Worm (Caenorhabditis elegans) whole organism, L1 larva: Measurements from ENCODE around the gene F13E9.5.

Experiments
- aha-1 ChIP-seq: fragments of 150-350 bp; optimal IDR thresholded peaks from 2 replicates; lab custom pipeline; 2014; ENCODE audit warnings: missing biosample characterization, missing genetic modification characterization
- elt-2 ChIP-seq: sonication (generic microtip); optimal IDR thresholded peaks from 2 replicates; lab custom pipeline; 2016; ENCODE audit warnings: missing genetic modification characterization, mild to moderate bottlenecking, inconsistent platforms, missing compliant biosample characterization, missing genetic modification reagents
- fkh-10 ChIP-seq: sonication (generic microtip); optimal IDR thresholded peaks from 2 replicates; lab custom pipeline; 2017; ENCODE audit warnings: missing biosample characterization, missing genetic modification reagents, missing genetic modification characterization
- lir-3 ChIP-seq: sonication (generic microtip); optimal IDR thresholded peaks from 2 replicates; lab custom pipeline; 2016; ENCODE audit warnings: mild to moderate bottlenecking, missing genetic modification characterization, moderate library complexity, missing compliant biosample characterization; ENCODE audit not compliant: poor library complexity
- mdl-1 ChIP-seq, 2 experiments: fragments of 150-350 bp; optimal IDR thresholded peaks; 2 replicates each; lab custom pipeline; 2014 to 2017; ENCODE audit warnings: missing biosample characterization in 2 of 2, missing genetic modification characterization in 2 of 2, inconsistent platforms in 1 of 2
- nhr-237 ChIP-seq: fragments of 150-350 bp; optimal IDR thresholded peaks from 2 replicates; lab custom pipeline; 2014; ENCODE audit warnings: missing biosample characterization, missing genetic modification characterization
- nhr-28 ChIP-seq: fragments of 150-350 bp; optimal IDR thresholded peaks from 2 replicates; lab custom pipeline; 2014; ENCODE audit warnings: missing biosample characterization, missing genetic modification characterization
- nhr-76 ChIP-seq: sonication (generic microtip); optimal IDR thresholded peaks from 2 replicates; lab custom pipeline; 2017; ENCODE audit warnings: missing biosample characterization, missing genetic modification characterization
- nhr-77 ChIP-seq: fragments of 150-350 bp; optimal IDR thresholded peaks from 2 replicates; lab custom pipeline; 2014; ENCODE audit warnings: missing biosample characterization, missing genetic modification characterization
- unc-62 ChIP-seq: fragments of 150-350 bp; optimal IDR thresholded peaks from 2 replicates; lab custom pipeline; 2014; ENCODE audit warnings: missing biosample characterization, missing genetic modification reagents, missing genetic modification characterization

- TF ChIP-seq nhr-237 (no peak), unc-62 (GFP tag; lab: Kevin White, UChicago) (no peak), aha-1 (no peak), nhr-77 (tag; lab: Kevin White, UChicago) (no peak), lir-3 (no peak), nhr-28 (no peak), elt-2 (tag; lab: Kevin White, UChicago) (no peak), fkh-10 (GFP tag; lab: Kevin White, UChicago) (no peak), nhr-76 (tag; lab: Kevin White, UChicago) (no peak), mdl-1 (tag; optimal IDR thresholded peaks at IDR 0.05; lab: Kevin White, UChicago) (no peak)
Observed at ce11 chrIV:10919770-10920169, 35.6 kb upstream of the F13E9.5 start, which contains the start of gene rbr-2.
